Worm (Caenorhabditis elegans) whole organism, L4 larva: ENCODE results near the gene cmtr-1.

Experiments used
- D1046.2 ChIP-seq: fragments of 200-800 bp; sonication (Bioruptor generic); IDR thresholded peaks from 2 replicates; pipeline ENCODE4 v1.3.6; 2022; ENCODE audit warnings: missing genetic modification characterization, missing compliant biosample characterization
- F10B5.3 ChIP-seq: sonication (generic microtip); optimal IDR thresholded peaks from 2 replicates; lab custom pipeline; 2016; ENCODE audit warnings: mild to moderate bottlenecking, missing genetic modification characterization, missing compliant biosample characterization
- F26F4.8 ChIP-seq: fragments of 200-800 bp; sonication (Bioruptor generic); conservative IDR thresholded peaks from 2 replicates; pipeline ENCODE4 v1.3.6; 2022; ENCODE audit warnings: missing genetic modification characterization, missing compliant biosample characterization
- F44E2.7 ChIP-seq: fragments of 200-800 bp; sonication (Bioruptor generic); IDR thresholded peaks from 2 replicates; pipeline ENCODE4 v2.1.2; 2022; ENCODE audit warnings: missing genetic modification characterization, missing compliant biosample characterization
- T26A8.4 ChIP-seq: fragments of 200-800 bp; sonication (Bioruptor generic); IDR thresholded peaks from 2 replicates; pipeline ENCODE4 v1.3.6; 2022; ENCODE audit warnings: missing genetic modification characterization, missing compliant biosample characterization
- Y48G9A.11 ChIP-seq: fragments of 200-800 bp; sonication (Bioruptor generic); IDR thresholded peaks from 2 replicates; pipeline ENCODE4 v1.3.6; 2022; ENCODE audit warnings: missing genetic modification reagents, missing genetic modification characterization, missing compliant biosample characterization
- Y75B8A.6 ChIP-seq: fragments of 200-800 bp; sonication (Bioruptor generic); IDR thresholded peaks from 2 replicates; pipeline ENCODE4 v1.3.6; 2022; ENCODE audit warnings: missing genetic modification reagents, missing genetic modification characterization, missing compliant biosample characterization
- ZK337.2 ChIP-seq: fragments of 200-800 bp; sonication (Bioruptor generic); IDR thresholded peaks from 2 replicates; pipeline ENCODE4 v1.3.6; 2022; ENCODE audit warnings: missing genetic modification reagents, missing genetic modification characterization, missing compliant biosample characterization
- ZK546.5 ChIP-seq, 2 experiments: sonication (generic microtip); optimal IDR thresholded peaks; 2 replicates each; lab custom pipeline; 2017; ENCODE audit warnings: missing biosample characterization in 2 of 2, missing genetic modification characterization in 2 of 2
- ceh-20 ChIP-seq: fragments of 200-800 bp; sonication (Bioruptor generic); IDR thresholded peaks from 2 replicates; pipeline ENCODE4 v1.3.6; 2022; ENCODE audit warnings: missing genetic modification reagents, missing genetic modification characterization, missing compliant biosample characterization
- ceh-62 ChIP-seq: sonication (generic microtip); optimal IDR thresholded peaks from 2 replicates; lab custom pipeline; 2017; ENCODE audit warnings: missing biosample characterization, missing genetic modification characterization
- cey-2 ChIP-seq: sonication (generic microtip); optimal IDR thresholded peaks from 3 replicates; lab custom pipeline; 2017; ENCODE audit warnings: missing genetic modification characterization, mild to moderate bottlenecking, missing compliant biosample characterization, antibody characterized with exemption, borderline replicate concordance; ENCODE audit not compliant: insufficient read depth
- ctbp-1 ChIP-seq: fragments of 200-800 bp; sonication (Bioruptor generic); IDR thresholded peaks from 2 replicates; pipeline ENCODE4 v1.3.6; 2022; ENCODE audit warnings: missing genetic modification reagents, missing genetic modification characterization, missing compliant biosample characterization
- daf-16 ChIP-seq, 3 experiments: sonication (generic microtip); optimal IDR thresholded peaks; 2 replicates each; lab custom pipeline; 2016 to 2017; ENCODE audit warnings: missing genetic modification characterization in 3 of 3, missing genetic modification reagents in 3 of 3, mild to moderate bottlenecking in 2 of 3, missing compliant biosample characterization in 2 of 3, missing biosample characterization in 1 of 3, moderate library complexity in 1 of 3
- daf-19 ChIP-seq: fragments of 200-800 bp; sonication (Bioruptor generic); conservative IDR thresholded peaks from 2 replicates; pipeline ENCODE4 v1.3.6; 2022; ENCODE audit warnings: missing genetic modification characterization, missing compliant biosample characterization
- daf-8 ChIP-seq: fragments of 200-800 bp; sonication (Bioruptor generic); IDR thresholded peaks from 2 replicates; pipeline ENCODE4 v1.3.6; 2022; ENCODE audit warnings: missing genetic modification characterization, missing compliant biosample characterization
- dmd-6 ChIP-seq: fragments of 200-800 bp; sonication (Bioruptor generic); IDR thresholded peaks from 2 replicates; pipeline ENCODE4 v1.3.6; 2022; ENCODE audit warnings: missing genetic modification reagents, missing genetic modification characterization, missing compliant biosample characterization
- duxl-1 ChIP-seq: sonication (generic microtip); optimal IDR thresholded peaks from 2 replicates; lab custom pipeline; 2016; ENCODE audit warnings: mild to moderate bottlenecking, missing genetic modification characterization, moderate library complexity, missing compliant biosample characterization; ENCODE audit not compliant: poor library complexity
- egl-43 ChIP-seq: fragments of 200-800 bp; sonication (Bioruptor generic); IDR thresholded peaks from 2 replicates; pipeline ENCODE4 v1.3.6; 2022; ENCODE audit warnings: missing genetic modification reagents, missing genetic modification characterization, missing compliant biosample characterization
- fkh-10 ChIP-seq: fragments of 150-350 bp; optimal IDR thresholded peaks from 2 replicates; lab custom pipeline; 2014; ENCODE audit warnings: missing biosample characterization, missing genetic modification reagents, missing genetic modification characterization
- fos-1 ChIP-seq: fragments of 150-350 bp; optimal IDR thresholded peaks from 2 replicates; lab custom pipeline; 2014; ENCODE audit warnings: missing biosample characterization, missing genetic modification characterization
- gei-8 ChIP-seq: fragments of 200-800 bp; sonication (Bioruptor generic); optimal IDR thresholded peaks from 2 replicates; lab custom pipeline; 2018; ENCODE audit warnings: mild to moderate bottlenecking, missing genetic modification characterization, missing compliant biosample characterization
- hlh-11 ChIP-seq: fragments of 200-800 bp; sonication (Bioruptor generic); optimal IDR thresholded peaks from 2 replicates; lab custom pipeline; 2018; ENCODE audit warnings: mild to moderate bottlenecking, missing genetic modification characterization, missing compliant biosample characterization
- hmg-1.1 ChIP-seq: fragments of 200-800 bp; sonication (Bioruptor generic); IDR thresholded peaks from 2 replicates; pipeline ENCODE4 v1.3.6; 2022; ENCODE audit warnings: missing genetic modification reagents, missing genetic modification characterization, missing compliant biosample characterization
- lin-38 ChIP-seq: fragments of 200-800 bp; sonication (Bioruptor generic); IDR thresholded peaks from 2 replicates; pipeline ENCODE4 v1.3.6; 2022; ENCODE audit warnings: missing genetic modification reagents, missing genetic modification characterization, missing compliant biosample characterization
- lsy-2 ChIP-seq, 2 experiments: fragments of 150-350 bp in 1 of 2; sonication (generic microtip) in 1 of 2; optimal IDR thresholded peaks; 2 replicates each; lab custom pipeline; 2014 to 2017; ENCODE audit warnings: missing biosample characterization in 2 of 2, missing genetic modification characterization in 2 of 2
- madf-5 ChIP-seq, 2 experiments: fragments of 200-800 bp; sonication (Bioruptor generic); IDR thresholded peaks; 2 replicates each; pipeline ENCODE4 v1.3.6; 2022; ENCODE audit warnings: missing compliant biosample characterization in 2 of 2, missing genetic modification characterization in 2 of 2
- madf-9 ChIP-seq: fragments of 200-800 bp; sonication (Bioruptor generic); conservative IDR thresholded peaks from 2 replicates; pipeline ENCODE4 v1.3.6; 2022; ENCODE audit warnings: missing genetic modification reagents, missing genetic modification characterization, missing compliant biosample characterization
- mxl-2 ChIP-seq: fragments of 200-800 bp; sonication (Bioruptor generic); conservative IDR thresholded peaks from 2 replicates; pipeline ENCODE4 v1.3.6; 2022; ENCODE audit warnings: missing genetic modification reagents, missing genetic modification characterization, missing compliant biosample characterization
- mxl-3 ChIP-seq: fragments of 200-800 bp; sonication (Bioruptor generic); optimal IDR thresholded peaks from 2 replicates; lab custom pipeline; 2018; ENCODE audit warnings: mild to moderate bottlenecking, missing genetic modification characterization, missing compliant biosample characterization
- nhr-11 ChIP-seq: fragments of 150-350 bp; optimal IDR thresholded peaks from 2 replicates; lab custom pipeline; 2014; ENCODE audit warnings: missing biosample characterization, missing genetic modification characterization
- nhr-237 ChIP-seq: sonication (generic microtip); optimal IDR thresholded peaks from 2 replicates; lab custom pipeline; 2017; ENCODE audit warnings: missing biosample characterization, missing genetic modification characterization
- nhr-25 ChIP-seq: sonication (generic microtip); optimal IDR thresholded peaks from 2 replicates; lab custom pipeline; 2017; ENCODE audit warnings: missing genetic modification characterization, mild to moderate bottlenecking, missing compliant biosample characterization, antibody characterized with exemption, moderate library complexity, borderline replicate concordance; ENCODE audit not compliant: insufficient read depth
- nhr-28 ChIP-seq: fragments of 150-350 bp; optimal IDR thresholded peaks from 2 replicates; lab custom pipeline; 2014; ENCODE audit warnings: missing biosample characterization, missing genetic modification characterization
- nhr-41 ChIP-seq: fragments of 200-800 bp; sonication (Bioruptor generic); IDR thresholded peaks from 2 replicates; pipeline ENCODE4 v1.3.6; 2022; ENCODE audit warnings: missing genetic modification reagents, missing genetic modification characterization, missing compliant biosample characterization
- nhr-42 ChIP-seq: fragments of 200-800 bp; sonication (Bioruptor generic); IDR thresholded peaks from 2 replicates; pipeline ENCODE4 v1.3.6; 2022; ENCODE audit warnings: missing genetic modification characterization, missing compliant biosample characterization
- nhr-6 ChIP-seq: fragments of 150-350 bp; optimal IDR thresholded peaks from 2 replicates; lab custom pipeline; 2014; ENCODE audit warnings: missing biosample characterization, missing genetic modification characterization
- saeg-2 ChIP-seq: fragments of 200-800 bp; sonication (Bioruptor generic); IDR thresholded peaks from 2 replicates; pipeline ENCODE4 v1.3.6; 2022; ENCODE audit warnings: missing genetic modification reagents, missing genetic modification characterization, missing compliant biosample characterization
- sdz-12 ChIP-seq: fragments of 200-800 bp; sonication (Bioruptor generic); optimal IDR thresholded peaks from 2 replicates; lab custom pipeline; 2018; ENCODE audit warnings: mild to moderate bottlenecking, missing genetic modification characterization, missing compliant biosample characterization
- snpc-1.2 ChIP-seq: fragments of 200-800 bp; sonication (Bioruptor generic); IDR thresholded peaks from 2 replicates; pipeline ENCODE4 v1.3.6; 2022; ENCODE audit warnings: missing genetic modification reagents, missing genetic modification characterization, missing compliant biosample characterization
- snpc-4 ChIP-seq: fragments of 150-350 bp; optimal IDR thresholded peaks from 2 replicates; lab custom pipeline; 2014; ENCODE audit warnings: missing biosample characterization, missing genetic modification characterization
- tag-97 ChIP-seq: fragments of 200-800 bp; sonication (Bioruptor generic); IDR thresholded peaks from 2 replicates; pipeline ENCODE4 v1.3.6; 2022; ENCODE audit warnings: missing genetic modification characterization, missing compliant biosample characterization
- unc-130 ChIP-seq: sonication (generic microtip); optimal IDR thresholded peaks from 2 replicates; lab custom pipeline; 2016; ENCODE audit warnings: missing genetic modification reagents, missing genetic modification characterization, missing compliant biosample characterization
- vab-7 ChIP-seq: fragments of 200-800 bp; sonication (Bioruptor generic); IDR thresholded peaks from 2 replicates; pipeline ENCODE4 v1.3.6; 2022; ENCODE audit warnings: missing genetic modification reagents, missing genetic modification characterization, missing compliant biosample characterization
- zag-1 ChIP-seq: fragments of 150-350 bp; optimal IDR thresholded peaks from 2 replicates; lab custom pipeline; 2014; ENCODE audit warnings: missing biosample characterization, missing genetic modification characterization
- zfp-3 ChIP-seq: fragments of 200-800 bp; sonication (Bioruptor generic); conservative IDR thresholded peaks from 2 replicates; pipeline ENCODE4 v1.3.6; 2022; ENCODE audit warnings: missing genetic modification reagents, missing genetic modification characterization, missing compliant biosample characterization
- zip-11 ChIP-seq: fragments of 200-800 bp; sonication (Bioruptor generic); IDR thresholded peaks from 2 replicates; pipeline ENCODE4 v1.3.6; 2022; ENCODE audit warnings: missing genetic modification characterization, missing compliant biosample characterization
- zip-2 ChIP-seq: fragments of 150-350 bp; optimal IDR thresholded peaks from 2 replicates; lab custom pipeline; 2014; ENCODE audit warnings: missing biosample characterization, missing genetic modification characterization
- ztf-11 ChIP-seq: fragments of 150-350 bp; optimal IDR thresholded peaks from 2 replicates; lab custom pipeline; 2014; ENCODE audit warnings: missing biosample characterization, missing genetic modification characterization

The cmtr-1 gene

DNA sequence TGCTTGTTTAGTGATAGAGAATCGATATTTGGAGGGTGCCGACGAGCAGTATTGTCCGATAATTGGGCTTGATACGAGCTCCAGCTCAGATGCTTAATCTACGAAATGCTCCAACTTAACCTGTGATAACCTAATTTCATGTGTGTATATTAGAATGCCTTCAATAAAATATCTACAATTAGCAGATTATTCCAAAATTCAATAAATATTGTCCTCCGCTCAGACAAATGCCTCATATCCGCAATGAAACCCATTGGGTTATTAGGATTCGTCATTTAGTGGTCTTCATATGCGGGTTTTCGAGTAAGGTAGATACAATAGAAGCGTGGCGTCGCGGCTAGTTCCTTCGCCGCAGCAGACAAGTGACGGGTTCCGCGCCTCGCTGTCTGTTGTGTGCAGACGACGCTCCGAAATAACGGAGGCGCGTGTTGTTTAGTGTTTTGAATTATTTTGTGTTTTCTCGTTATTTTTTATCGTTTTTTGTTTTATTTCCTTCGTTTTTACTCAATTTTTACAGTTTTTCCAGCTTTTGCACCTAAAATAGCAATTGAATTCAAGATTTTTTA is at the start of gene cmtr-1 (continued):
- TF ChIP-seq egl-43 (GFP tag; lab: Robert Waterston, UW) (peak; percentile 92), snpc-1.2 (GFP tag; lab: Robert Waterston, UW) (peak; percentile 86), ctbp-1 (GFP tag; lab: Robert Waterston, UW) (peak; percentile 80), gei-8 (GFP tag; lab: Kevin White, UChicago) (peak; percentile 79), zfp-3 (GFP tag; lab: Robert Waterston, UW) (peak; percentile 92), dmd-6 (peak; percentile 95), zag-1 (no peak), sdz-12 (peak; percentile 81), madf-5 (GFP tag; IDR thresholded peaks at IDR 0.05; lab: Robert Waterston, UW) (peak in 1 of 2 experiments; percentile 67; a peak in 1 of 4 replicates), ZK546.5 (tag; optimal IDR thresholded peaks at IDR 0.05; lab: Kevin White, UChicago) (peak; percentile 38 to 39), zip-2 (tag; lab: Kevin White, UChicago) (peak; percentile 84), lsy-2 (tag; optimal IDR thresholded peaks at IDR 0.05; lab: Kevin White, UChicago) (peak; percentile 81 to 95), daf-19 (GFP tag; lab: Robert Waterston, UW) (peak; percentile 67; the same call in 1 of the 2 replicates), T26A8.4 (GFP tag; lab: Robert Waterston, UW) (peak; percentile 97), F10B5.3 (tag; lab: Kevin White, UChicago) (peak; percentile 91), Y48G9A.11 (peak; percentile 100), saeg-2 (GFP tag; lab: Robert Waterston, UW) (peak; percentile 78), nhr-42 (GFP tag; lab: Robert Waterston, UW) (peak; percentile 98), daf-16 (GFP tag; optimal IDR thresholded peaks at IDR 0.05; lab: Kevin White, UChicago) (peak; percentile 82 to 93), daf-16 (tag; optimal IDR thresholded peaks at IDR 0.05; lab: Kevin White, UChicago) (peak; percentile 92), fkh-10 (GFP tag; lab: Kevin White, UChicago) (peak; percentile 83), nhr-11 (tag; lab: Kevin White, UChicago) (peak; percentile 89), mxl-3 (GFP tag; lab: Kevin White, UChicago) (peak; percentile 86), F44E2.7 (GFP tag; lab: Robert Waterston, UW) (no peak), snpc-4 (tag; lab: Kevin White, UChicago) (peak; percentile 100), D1046.2 (GFP tag; lab: Robert Waterston, UW) (peak; percentile 75; the same call in 1 of the 2 replicates), daf-8 (GFP tag; lab: Robert Waterston, UW) (no peak), mxl-2 (peak; percentile 29; the same call in 1 of the 2 replicates), F26F4.8 (no peak), fos-1 (tag; lab: Kevin White, UChicago) (no peak), duxl-1 (tag; lab: Kevin White, UChicago) (peak; percentile 95), nhr-41 (peak; percentile 84), Y75B8A.6 (no peak), nhr-237 (tag; lab: Kevin White, UChicago) (peak; percentile 33), tag-97 (no peak), vab-7 (peak; percentile 85), ceh-20 (GFP tag; lab: Robert Waterston, UW) (peak; percentile 87), zip-11 (GFP tag; lab: Robert Waterston, UW) (no peak), nhr-28 (tag; lab: Kevin White, UChicago) (peak; percentile 83), hmg-1.1 (peak; percentile 99), lin-38 (peak; percentile 92), ztf-11 (tag; lab: Kevin White, UChicago) (no peak), cey-2 (tag; lab: Kevin White, UChicago) (no peak), ceh-62 (tag; lab: Kevin White, UChicago) (no peak), unc-130 (peak; percentile 93), madf-9 (peak; percentile 77), ZK337.2 (GFP tag; lab: Robert Waterston, UW) (peak; percentile 5; the same call in 1 of the 2 replicates), hlh-11 (tag; lab: Kevin White, UChicago) (peak; percentile 94), nhr-25 (peak; percentile 72), nhr-6 (tag; lab: Kevin White, UChicago) (peak; percentile 75)
